Worm (Caenorhabditis elegans) whole organism, early embryonic: ENCODE measurements around the gene srbc-51.
A peak's percentile ranks its signal among the peaks of the same experiment; 100 is the strongest.

Experiments
- B0310.2 ChIP-seq: sonication (generic microtip); optimal IDR thresholded peaks from 2 replicates; lab custom pipeline; 2016; ENCODE audit warnings: mild to moderate bottlenecking, missing genetic modification characterization, missing compliant biosample characterization
- F13C5.2 ChIP-seq: sonication (generic microtip); optimal IDR thresholded peaks from 2 replicates; lab custom pipeline; 2017; ENCODE audit warnings: mild to moderate bottlenecking, missing genetic modification characterization, inconsistent platforms, missing compliant biosample characterization
- aly-1 ChIP-seq: sonication (generic microtip); optimal IDR thresholded peaks from 2 replicates; lab custom pipeline; 2016; ENCODE audit warnings: missing genetic modification characterization, missing compliant biosample characterization
- ama-1 ChIP-seq: fragments of 150-350 bp; optimal IDR thresholded peaks from 2 replicates; lab custom pipeline; 2014
- ceh-13 ChIP-seq: fragments of 200-800 bp; sonication (Bioruptor generic); optimal IDR thresholded peaks from 2 replicates; lab custom pipeline; 2018; ENCODE audit warnings: mild to moderate bottlenecking, missing genetic modification characterization, missing compliant biosample characterization
- ceh-36 ChIP-seq: sonication (generic microtip); optimal IDR thresholded peaks from 2 replicates; lab custom pipeline; 2016; ENCODE audit warnings: missing genetic modification characterization, inconsistent platforms, missing compliant biosample characterization
- ets-7 ChIP-seq: sonication (generic microtip); optimal IDR thresholded peaks from 2 replicates; lab custom pipeline; 2016; ENCODE audit warnings: missing genotype, missing genetic modification characterization, missing compliant biosample characterization
- flt-1 ChIP-seq: fragments of 200-800 bp; sonication (Bioruptor generic); IDR thresholded peaks from 2 replicates; pipeline ENCODE4 v1.3.6; 2022; ENCODE audit warnings: missing genetic modification characterization, missing compliant biosample characterization
- hmbx-1 ChIP-seq: sonication (generic microtip); optimal IDR thresholded peaks from 2 replicates; lab custom pipeline; 2016; ENCODE audit warnings: mild to moderate bottlenecking, missing genetic modification characterization, missing compliant biosample characterization
- hmg-4 ChIP-seq: fragments of 200-800 bp; sonication (Bioruptor generic); optimal IDR thresholded peaks from 2 replicates; lab custom pipeline; 2018; ENCODE audit warnings: mild to moderate bottlenecking, missing genetic modification characterization, missing compliant biosample characterization
- hnd-1 ChIP-seq: sonication (generic microtip); optimal IDR thresholded peaks from 2 replicates; lab custom pipeline; 2016; ENCODE audit warnings: missing genetic modification characterization, missing compliant biosample characterization
- pes-1 ChIP-seq: fragments of 200-800 bp; sonication (Bioruptor generic); IDR thresholded peaks from 2 replicates; pipeline ENCODE4 v1.3.6; 2022; ENCODE audit warnings: missing genetic modification reagents, missing genetic modification characterization, missing compliant biosample characterization
- scrt-1 ChIP-seq: fragments of 200-800 bp; sonication (Bioruptor generic); IDR thresholded peaks from 2 replicates; pipeline ENCODE4 v1.3.6; 2022; ENCODE audit warnings: missing genetic modification characterization, missing compliant biosample characterization
- sea-1 ChIP-seq: fragments of 200-800 bp; sonication (Bioruptor generic); conservative IDR thresholded peaks from 2 replicates; pipeline ENCODE4 v1.3.6; 2022; ENCODE audit warnings: missing genetic modification characterization, missing compliant biosample characterization
- tbx-11 ChIP-seq: fragments of 200-800 bp; sonication (Bioruptor generic); IDR thresholded peaks from 2 replicates; pipeline ENCODE4 v1.3.6; 2022; ENCODE audit warnings: missing genetic modification characterization, missing compliant biosample characterization
- tbx-37 ChIP-seq: fragments of 200-800 bp; sonication (Bioruptor generic); conservative IDR thresholded peaks from 2 replicates; pipeline ENCODE4 v1.3.6; 2022; ENCODE audit warnings: missing genetic modification reagents, missing genetic modification characterization, missing compliant biosample characterization
- tra-4 ChIP-seq: sonication (generic microtip); optimal IDR thresholded peaks from 2 replicates; lab custom pipeline; 2017; ENCODE audit warnings: missing genetic modification characterization, missing compliant biosample characterization

srbc-51 gene

ce11 chrV:15873762-15874161, 47.6 kb downstream of the srbc-51 start:
- TF ChIP-seq tbx-37 (GFP tag; lab: Robert Waterston, UW), result peak; percentile 100
- TF ChIP-seq scrt-1, result peak; percentile 100
- TF ChIP-seq hnd-1 (tag; lab: Kevin White, UChicago), result peak; percentile 96
- peak; percentile 99 for TF ChIP-seq hmg-4 (GFP tag; lab: Kevin White, UChicago)
- TF ChIP-seq ets-7 (tag; lab: Kevin White, UChicago), result peak; percentile 97
- TF ChIP-seq ama-1 (lab: Kevin White, UChicago), result no peak
- TF ChIP-seq ceh-36 (tag; lab: Kevin White, UChicago), result peak; percentile 98
- TF ChIP-seq B0310.2 (tag; lab: Kevin White, UChicago), result peak; percentile 99
- TF ChIP-seq hmbx-1 (tag; lab: Kevin White, UChicago), result peak; percentile 94
- peak; percentile 100 for TF ChIP-seq tbx-11 (GFP tag; lab: Robert Waterston, UW)
- peak; percentile 100 for TF ChIP-seq F13C5.2 (tag; lab: Kevin White, UChicago)
- peak; percentile 99 for TF ChIP-seq ceh-13 (GFP tag; lab: Kevin White, UChicago)
- TF ChIP-seq aly-1, result peak; percentile 99
- TF ChIP-seq tra-4, result peak; percentile 98
- TF ChIP-seq sea-1 (GFP tag; lab: Robert Waterston, UW), result peak; percentile 99
- peak; percentile 100 for TF ChIP-seq flt-1 (GFP tag; lab: Robert Waterston, UW)
- peak; percentile 99 for TF ChIP-seq pes-1 (GFP tag; lab: Robert Waterston, UW)

- TF ChIP-seq hmbx-1 (tag; lab: Kevin White, UChicago) (no peak), sea-1 (GFP tag; lab: Robert Waterston, UW) (no peak), scrt-1 (no peak), aly-1 (no peak), hnd-1 (tag; lab: Kevin White, UChicago) (no peak), B0310.2 (tag; lab: Kevin White, UChicago) (no peak), flt-1 (GFP tag; lab: Robert Waterston, UW) (no peak), F13C5.2 (tag; lab: Kevin White, UChicago) (no peak), ama-1 (lab: Kevin White, UChicago) (no peak), pes-1 (GFP tag; lab: Robert Waterston, UW) (no peak), ceh-13 (GFP tag; lab: Kevin White, UChicago) (no peak), tra-4 (no peak), ets-7 (tag; lab: Kevin White, UChicago) (no peak), tbx-37 (GFP tag; lab: Robert Waterston, UW) (no peak), ceh-36 (tag; lab: Kevin White, UChicago) (no peak), hmg-4 (GFP tag; lab: Kevin White, UChicago) (no peak), tbx-11 (GFP tag; lab: Robert Waterston, UW) (no peak)
Measured at ce11 chrV:15876308-15876707, 50.1 kb downstream of the srbc-51 start, which contains the start of gene nhr-102. TSS of gene nhr-102 (minus strand) at chrV:15876408.
